Worm (Caenorhabditis elegans) whole organism, L4/young adult: ENCODE results near the gene C17C3.24.

Experiments
- W03F9.2 ChIP-seq: fragments of 150-350 bp; optimal IDR thresholded peaks from 2 replicates; lab custom pipeline; 2014; ENCODE audit warnings: missing biosample characterization, missing genetic modification characterization
- dao-5 ChIP-seq: sonication (generic microtip); optimal IDR thresholded peaks from 2 replicates; lab custom pipeline; 2016; ENCODE audit warnings: missing genotype, missing genetic modification characterization, moderate library complexity, missing compliant biosample characterization
- him-1 ChIP-seq: sonication (generic microtip); optimal IDR thresholded peaks from 2 replicates; lab custom pipeline; 2016; ENCODE audit warnings: missing genotype, missing genetic modification reagents, missing genetic modification characterization, missing compliant biosample characterization

- no peak for TF ChIP-seq dao-5 (tag; lab: Kevin White, UChicago)
- TF ChIP-seq him-1 (tag; lab: Kevin White, UChicago): no peak
- TF ChIP-seq W03F9.2 (tag; lab: Kevin White, UChicago): no peak
Observed at ce11 chrII:5579236-5579635, 37.7 kb upstream of the C17C3.24 start.
